Worm (Caenorhabditis elegans): ENCODE data around the gene sru-20.
"Not testable (repeated sequence)": the region's sequence is repeated elsewhere in the genome, so short reads cannot be mapped to it uniquely, and the experiment has no call there.

sru-20 gene

DNA sequence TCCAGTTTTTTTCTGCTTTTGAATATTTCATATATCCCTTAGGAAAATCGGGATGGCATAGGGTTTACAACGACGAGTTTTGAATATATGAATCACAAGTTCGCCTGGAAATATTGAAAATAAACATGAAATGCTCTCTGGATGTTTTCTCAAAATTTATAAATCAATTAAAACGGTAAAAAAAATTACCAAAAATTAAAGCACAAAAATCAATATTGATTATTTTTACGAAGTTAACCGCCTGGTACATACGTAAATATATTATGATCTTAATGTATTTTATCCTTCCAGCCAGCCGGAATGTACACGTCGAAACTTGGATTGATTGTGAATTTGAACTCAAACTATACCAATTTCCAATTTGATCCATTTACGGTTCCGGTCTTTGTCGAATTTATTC lies 10.1 kb downstream of the sru-20 start, which contains the start of gene sru-17:
TSS of gene sru-17 (plus strand) at position 301 of the 400 bp plus-strand sequence.
- not testable (repeated sequence) for TF ChIP-seq ets-7 (tag; optimal IDR thresholded peaks at IDR 0.05); F13C5.2 (tag; optimal IDR thresholded peaks at IDR 0.05); tbx-11 (GFP tag; IDR thresholded peaks at IDR 0.05)

ce11 chrIV:12520150-12520549 lies 24.9 kb downstream of the sru-20 start, which contains the start of gene tsp-4:
TSS of gene tsp-4 (minus strand) at chrIV:12520250.
- TF ChIP-seq hmbx-1 (tag; optimal IDR thresholded peaks at IDR 0.05) (no peak), hmg-4 (GFP tag; optimal IDR thresholded peaks at IDR 0.05) (no peak), ceh-13 (GFP tag; optimal IDR thresholded peaks at IDR 0.05) (no peak), ceh-36 (tag; optimal IDR thresholded peaks at IDR 0.05) (no peak), scrt-1 (GFP tag; IDR thresholded peaks at IDR 0.05) (no peak), F13C5.2 (tag; optimal IDR thresholded peaks at IDR 0.05) (no peak), sea-1 (GFP tag; conservative IDR thresholded peaks at IDR 0.05) (no peak), ets-7 (tag; optimal IDR thresholded peaks at IDR 0.05) (no peak), hnd-1 (tag; optimal IDR thresholded peaks at IDR 0.05) (no peak)

DNA sequence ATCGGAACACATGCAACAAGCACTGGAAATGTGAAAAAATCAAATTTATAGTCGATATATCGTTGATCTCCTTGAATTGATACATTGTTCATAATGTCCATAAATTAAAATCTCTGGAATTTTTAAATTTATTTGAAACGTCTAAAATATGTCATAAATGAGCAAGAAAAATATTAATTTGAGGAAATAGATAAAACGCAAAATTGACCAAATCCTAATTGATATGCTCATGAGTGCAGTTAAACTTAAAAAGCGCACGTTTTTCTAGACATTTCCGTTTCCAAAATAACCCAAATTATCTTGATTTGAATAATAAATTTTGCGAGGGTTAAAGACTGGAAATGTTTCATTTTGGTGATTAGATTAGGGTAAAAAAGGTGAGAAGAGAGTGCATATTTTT lies 27.2 kb downstream of the sru-20 start, which contains the start of gene sru-13:
TSS of gene sru-13 (minus strand) at position 101 of the 400 bp plus-strand sequence.
- TF ChIP-seq flt-1 (GFP tag; IDR thresholded peaks at IDR 0.05) = no peak

DNA sequence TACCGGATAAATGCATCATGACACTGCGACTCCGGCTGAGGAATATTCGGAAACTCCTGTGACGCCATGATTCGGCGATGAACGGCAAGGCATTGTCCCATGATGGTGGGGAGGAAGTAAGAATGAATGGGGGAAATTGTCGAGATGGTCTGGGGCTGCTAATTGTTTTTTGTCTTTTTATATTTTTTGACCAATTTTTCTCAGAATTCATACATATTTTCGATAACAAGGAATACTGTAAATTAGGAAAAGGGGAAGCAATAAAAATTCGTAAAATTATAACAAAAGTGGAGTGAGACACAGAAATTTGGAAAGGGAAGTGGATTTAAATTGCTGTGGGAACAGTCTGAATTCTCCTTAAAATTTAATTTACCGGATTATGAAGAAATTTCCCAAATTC lies 30.1 kb downstream of the sru-20 start, which contains the start of gene eak-4:
TSS of gene eak-4 (minus strand) at position 101 of the 400 bp plus-strand sequence.
- TF ChIP-seq ceh-13 (GFP tag; optimal IDR thresholded peaks at IDR 0.05) (no peak), F13C5.2 (tag; optimal IDR thresholded peaks at IDR 0.05) (no peak), tbx-11 (GFP tag; IDR thresholded peaks at IDR 0.05) (no peak), aly-1 (tag; optimal IDR thresholded peaks at IDR 0.05) (no peak), hmg-4 (GFP tag; optimal IDR thresholded peaks at IDR 0.05) (no peak), tbx-37 (GFP tag; conservative IDR thresholded peaks at IDR 0.05) (no peak), ets-7 (tag; optimal IDR thresholded peaks at IDR 0.05) (no peak), pes-1 (GFP tag; IDR thresholded peaks at IDR 0.05) (no peak)

ce11 chrIV:12527217-12527616 lies 31.9 kb downstream of the sru-20 start, which contains the start of gene F53B2.8:
TSS of gene F53B2.8 (minus strand) at chrIV:12527396.
- TF ChIP-seq flt-1 (GFP tag; IDR thresholded peaks at IDR 0.05) (no peak), B0310.2 (tag; optimal IDR thresholded peaks at IDR 0.05) (no peak), ceh-36 (tag; optimal IDR thresholded peaks at IDR 0.05) (no peak), tbx-37 (GFP tag; conservative IDR thresholded peaks at IDR 0.05) (no peak), aly-1 (tag; optimal IDR thresholded peaks at IDR 0.05) (no peak), hnd-1 (tag; optimal IDR thresholded peaks at IDR 0.05) (no peak)

DNA sequence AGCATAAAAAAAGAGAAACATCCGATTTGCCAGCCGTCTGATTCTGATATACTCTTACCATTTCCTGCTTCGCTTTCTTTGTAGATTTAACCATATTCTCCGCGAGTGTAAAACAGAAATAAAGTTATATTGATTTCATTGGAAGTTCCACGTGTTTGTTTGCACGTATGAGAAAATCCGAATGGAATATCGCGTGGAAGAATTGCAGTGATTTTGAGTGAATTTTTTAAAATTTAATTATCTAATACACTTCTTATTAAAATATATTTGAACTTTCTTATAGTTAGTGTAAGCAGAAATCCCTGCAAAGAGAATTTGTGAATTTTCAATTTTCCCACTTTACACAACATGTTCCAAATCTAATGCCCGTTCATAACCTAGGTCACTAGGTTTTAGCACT lies 35.8 kb downstream of the sru-20 start, which contains the start of gene F53B2.5:
TSS of gene F53B2.5 (minus strand) at position 101 of the 400 bp plus-strand sequence.
- no peak for TF ChIP-seq B0310.2 (tag; optimal IDR thresholded peaks at IDR 0.05)
- TF ChIP-seq hmg-4 (GFP tag; optimal IDR thresholded peaks at IDR 0.05) = no peak

- TF ChIP-seq ama-1 (optimal IDR thresholded peaks at IDR 0.05) (no peak), B0310.2 (tag; optimal IDR thresholded peaks at IDR 0.05) (no peak), sea-1 (GFP tag; conservative IDR thresholded peaks at IDR 0.05) (no peak), tra-4 (tag; optimal IDR thresholded peaks at IDR 0.05) (no peak), ceh-13 (GFP tag; optimal IDR thresholded peaks at IDR 0.05) (no peak), tbx-37 (GFP tag; conservative IDR thresholded peaks at IDR 0.05) (no peak), pes-1 (GFP tag; IDR thresholded peaks at IDR 0.05) (no peak), F13C5.2 (tag; optimal IDR thresholded peaks at IDR 0.05) (no peak)
Observed at ce11 chrIV:12531464-12531863, 36.2 kb downstream of the sru-20 start.

DNA sequence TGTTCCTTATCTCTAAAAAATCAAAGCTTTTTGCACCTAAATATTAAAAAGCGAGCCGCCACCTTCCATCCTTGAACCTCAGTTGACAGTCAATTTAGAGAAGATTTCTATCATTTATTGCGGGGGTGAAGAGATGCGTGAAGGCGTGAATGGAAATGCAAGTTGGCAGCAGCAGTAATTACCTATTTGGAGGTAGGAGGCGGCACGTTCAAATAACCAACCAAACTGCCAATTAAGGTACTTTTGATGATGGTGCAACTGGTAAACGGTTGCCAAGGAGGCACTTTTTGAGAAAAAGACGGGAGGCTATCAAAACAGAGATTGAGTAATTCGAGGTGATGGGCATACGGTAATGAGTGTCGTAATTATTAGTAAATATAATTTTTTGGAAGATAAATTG lies 41.1 kb downstream of the sru-20 start:
- TF ChIP-seq flt-1 (GFP tag; IDR thresholded peaks at IDR 0.05) = no peak
- TF ChIP-seq ama-1 (optimal IDR thresholded peaks at IDR 0.05) = no peak
- no peak for TF ChIP-seq hmbx-1 (tag; optimal IDR thresholded peaks at IDR 0.05)
- TF ChIP-seq sea-1 (GFP tag; conservative IDR thresholded peaks at IDR 0.05) = no peak
- no peak for TF ChIP-seq scrt-1 (GFP tag; IDR thresholded peaks at IDR 0.05)
- no peak for TF ChIP-seq aly-1 (tag; optimal IDR thresholded peaks at IDR 0.05)
- no peak for TF ChIP-seq pes-1 (GFP tag; IDR thresholded peaks at IDR 0.05)
- no peak for TF ChIP-seq F13C5.2 (tag; optimal IDR thresholded peaks at IDR 0.05)
- TF ChIP-seq tbx-11 (GFP tag; IDR thresholded peaks at IDR 0.05) = no peak
- TF ChIP-seq ceh-13 (GFP tag; optimal IDR thresholded peaks at IDR 0.05) = no peak
- no peak for TF ChIP-seq tbx-37 (GFP tag; conservative IDR thresholded peaks at IDR 0.05)
- no peak for TF ChIP-seq ets-7 (tag; optimal IDR thresholded peaks at IDR 0.05)
- TF ChIP-seq hmg-4 (GFP tag; optimal IDR thresholded peaks at IDR 0.05) = no peak
- no peak for TF ChIP-seq B0310.2 (tag; optimal IDR thresholded peaks at IDR 0.05)
- TF ChIP-seq ceh-36 (tag; optimal IDR thresholded peaks at IDR 0.05) = no peak
- TF ChIP-seq hnd-1 (tag; optimal IDR thresholded peaks at IDR 0.05) = no peak
- no peak for TF ChIP-seq tra-4 (tag; optimal IDR thresholded peaks at IDR 0.05)

DNA sequence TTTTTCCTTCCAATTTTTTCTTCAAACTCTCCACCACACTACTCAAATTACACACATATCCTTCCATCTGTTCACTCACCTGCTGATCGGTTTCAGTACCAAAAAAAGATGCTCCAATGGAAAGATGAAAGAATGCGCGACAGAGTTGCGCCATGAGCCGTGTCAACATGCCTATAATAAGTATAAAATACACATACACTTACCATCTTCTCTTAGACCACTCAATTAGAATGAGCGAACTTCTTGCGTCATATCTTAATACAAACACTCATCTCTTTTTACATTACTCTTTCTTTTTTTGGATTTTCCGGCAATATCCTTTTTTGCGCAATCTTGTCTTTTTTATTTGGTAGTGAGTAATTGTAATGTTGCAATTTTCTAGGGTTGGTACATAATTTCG lies 42.4 kb downstream of the sru-20 start:
- TF ChIP-seq ceh-13 (GFP tag; optimal IDR thresholded peaks at IDR 0.05) (no peak), hmbx-1 (tag; optimal IDR thresholded peaks at IDR 0.05) (no peak), tbx-37 (GFP tag; conservative IDR thresholded peaks at IDR 0.05) (no peak), pes-1 (GFP tag; IDR thresholded peaks at IDR 0.05) (no peak), tbx-11 (GFP tag; IDR thresholded peaks at IDR 0.05) (no peak), ama-1 (optimal IDR thresholded peaks at IDR 0.05) (no peak), ceh-36 (tag; optimal IDR thresholded peaks at IDR 0.05) (no peak), ets-7 (tag; optimal IDR thresholded peaks at IDR 0.05) (no peak), hmg-4 (GFP tag; optimal IDR thresholded peaks at IDR 0.05) (no peak)

All from whole organism, early embryonic.